Fruit fly (Drosophila melanogaster) whole organism: ENCODE measurements around the gene CG14817.

ENCODE experiments used
- CG8478 ChIP-seq: fragments of >200 bp; optimal IDR thresholded peaks from 2 replicates; lab custom pipeline; 2018; ENCODE audit warnings: inconsistent platforms
- pan ChIP-seq: fragments of >200 bp; optimal IDR thresholded peaks from 2 replicates; lab custom pipeline; 2017
- psq ChIP-seq: fragments of >200 bp; optimal IDR thresholded peaks from 2 replicates; lab custom pipeline; 2017
- usp ChIP-seq: fragments of >200 bp; optimal IDR thresholded peaks from 2 replicates; lab custom pipeline; 2017; ENCODE audit warnings: missing biosample characterization, missing genetic modification characterization, mixed read lengths

- no peak for TF ChIP-seq pan
- no peak for TF ChIP-seq CG8478 (lab: Kevin White, UChicago)
- no peak for TF ChIP-seq usp
- TF ChIP-seq psq (lab: Kevin White, UChicago), result no peak
Observed at dm6 chrX:1903968-1904367, 26.9 kb upstream of the CG14817 start.
